Worm (Caenorhabditis elegans) whole organism, L4 larva: Measurements from ENCODE around the gene fbxc-21.

Source experiments
- D1046.2 ChIP-seq: fragments of 200-800 bp; sonication (Bioruptor generic); IDR thresholded peaks from 2 replicates; pipeline ENCODE4 v1.3.6; 2022; ENCODE audit warnings: missing genetic modification characterization, missing compliant biosample characterization
- F10B5.3 ChIP-seq: sonication (generic microtip); optimal IDR thresholded peaks from 2 replicates; lab custom pipeline; 2016; ENCODE audit warnings: mild to moderate bottlenecking, missing genetic modification characterization, missing compliant biosample characterization
- F49E8.2 ChIP-seq: sonication (generic microtip); optimal IDR thresholded peaks from 2 replicates; lab custom pipeline; 2016; ENCODE audit warnings: missing compliant biosample characterization, mild to moderate bottlenecking, missing genetic modification characterization, borderline replicate concordance
- T20F7.1 ChIP-seq: fragments of 200-800 bp; sonication (Bioruptor generic); optimal IDR thresholded peaks from 2 replicates; lab custom pipeline; 2018; ENCODE audit warnings: mild to moderate bottlenecking, missing genetic modification characterization, missing compliant biosample characterization
- aha-1 ChIP-seq: fragments of 150-350 bp; peaks from one replicate; lab custom pipeline; 2014; ENCODE audit warnings: missing biosample characterization, missing genetic modification characterization
- aly-2 ChIP-seq: sonication (generic microtip); optimal IDR thresholded peaks from 2 replicates; lab custom pipeline; 2018; ENCODE audit warnings: missing biosample characterization, missing genetic modification characterization
- daf-12 ChIP-seq: fragments of 150-350 bp; optimal IDR thresholded peaks from 2 replicates; lab custom pipeline; 2014; ENCODE audit warnings: missing biosample characterization, missing genetic modification reagents, missing genetic modification characterization
- daf-8 ChIP-seq: fragments of 200-800 bp; sonication (Bioruptor generic); IDR thresholded peaks from 2 replicates; pipeline ENCODE4 v1.3.6; 2022; ENCODE audit warnings: missing genetic modification characterization, missing compliant biosample characterization
- dmd-6 ChIP-seq: fragments of 200-800 bp; sonication (Bioruptor generic); IDR thresholded peaks from 2 replicates; pipeline ENCODE4 v1.3.6; 2022; ENCODE audit warnings: missing genetic modification reagents, missing genetic modification characterization, missing compliant biosample characterization
- dmd-8 ChIP-seq: fragments of 200-800 bp; sonication (Bioruptor generic); IDR thresholded peaks from 2 replicates; pipeline ENCODE4 v1.3.6; 2022; ENCODE audit warnings: missing genetic modification characterization, missing compliant biosample characterization
- dpl-1 ChIP-seq: fragments of 150-350 bp; optimal IDR thresholded peaks from 2 replicates; lab custom pipeline; 2014; ENCODE audit warnings: missing biosample characterization, missing genetic modification reagents, missing genetic modification characterization
- duxl-1 ChIP-seq: sonication (generic microtip); optimal IDR thresholded peaks from 2 replicates; lab custom pipeline; 2016; ENCODE audit warnings: mild to moderate bottlenecking, missing genetic modification characterization, moderate library complexity, missing compliant biosample characterization; ENCODE audit not compliant: poor library complexity
- egl-43 ChIP-seq: fragments of 200-800 bp; sonication (Bioruptor generic); IDR thresholded peaks from 2 replicates; pipeline ENCODE4 v1.3.6; 2022; ENCODE audit warnings: missing genetic modification reagents, missing genetic modification characterization, missing compliant biosample characterization
- hif-1 ChIP-seq, 2 experiments: sonication (generic microtip); optimal IDR thresholded peaks; 2 replicates each; lab custom pipeline; 2016 to 2017; ENCODE audit warnings: missing compliant biosample characterization in 2 of 2, missing genetic modification characterization in 2 of 2, missing genetic modification reagents in 2 of 2, missing genotype in 2 of 2, mild to moderate bottlenecking in 1 of 2
- hlh-30 ChIP-seq: sonication (generic microtip); optimal IDR thresholded peaks from 2 replicates; lab custom pipeline; 2017; ENCODE audit warnings: antibody characterized with exemption, mild to moderate bottlenecking, missing genetic modification characterization, missing compliant biosample characterization; ENCODE audit not compliant: insufficient read depth
- lim-7 ChIP-seq: fragments of 200-800 bp; sonication (Bioruptor generic); IDR thresholded peaks from 2 replicates; pipeline ENCODE4 v1.3.6; 2022; ENCODE audit warnings: missing genetic modification characterization, missing compliant biosample characterization
- lin-13 ChIP-seq: fragments of 150-350 bp; optimal IDR thresholded peaks from 2 replicates; lab custom pipeline; 2014; ENCODE audit warnings: missing biosample characterization, missing genetic modification reagents, missing genetic modification characterization
- nhr-25 ChIP-seq: sonication (generic microtip); optimal IDR thresholded peaks from 2 replicates; lab custom pipeline; 2017; ENCODE audit warnings: missing genetic modification characterization, mild to moderate bottlenecking, missing compliant biosample characterization, antibody characterized with exemption, moderate library complexity, borderline replicate concordance; ENCODE audit not compliant: insufficient read depth
- nhr-6 ChIP-seq: fragments of 150-350 bp; optimal IDR thresholded peaks from 2 replicates; lab custom pipeline; 2014; ENCODE audit warnings: missing biosample characterization, missing genetic modification characterization
- nhr-77 ChIP-seq: fragments of 150-350 bp; optimal IDR thresholded peaks from 2 replicates; lab custom pipeline; 2014; ENCODE audit warnings: missing biosample characterization, missing genetic modification characterization
- rbr-2 ChIP-seq: sonication (generic microtip); optimal IDR thresholded peaks from 2 replicates; lab custom pipeline; 2016; ENCODE audit warnings: missing genotype, missing genetic modification characterization, missing compliant biosample characterization
- snpc-1.2 ChIP-seq: fragments of 200-800 bp; sonication (Bioruptor generic); IDR thresholded peaks from 2 replicates; pipeline ENCODE4 v1.3.6; 2022; ENCODE audit warnings: missing genetic modification reagents, missing genetic modification characterization, missing compliant biosample characterization
- tra-1 ChIP-seq: fragments of 200-800 bp; sonication (Bioruptor generic); IDR thresholded peaks from 2 replicates; pipeline ENCODE4 v1.3.6; 2022; ENCODE audit warnings: missing genetic modification reagents, missing genetic modification characterization, missing compliant biosample characterization
- unc-39 ChIP-seq: sonication (generic microtip); optimal IDR thresholded peaks from 2 replicates; lab custom pipeline; 2017; ENCODE audit warnings: missing biosample characterization, missing genetic modification characterization
- unc-62 ChIP-seq, 3 experiments: fragments of 150-350 bp in 1 of 3; sonication (generic microtip); optimal IDR thresholded peaks in 2 of 3; peaks in 1 of 3; 1 replicate in 1 of 3; 2 replicates in 2 of 3; lab custom pipeline; 2014 to 2017; ENCODE audit warnings: missing biosample characterization in 3 of 3, missing genetic modification characterization in 3 of 3, missing genetic modification reagents in 3 of 3, missing genotype in 1 of 3
- zfp-3 ChIP-seq: fragments of 200-800 bp; sonication (Bioruptor generic); conservative IDR thresholded peaks from 2 replicates; pipeline ENCODE4 v1.3.6; 2022; ENCODE audit warnings: missing genetic modification reagents, missing genetic modification characterization, missing compliant biosample characterization

Gene fbxc-21

DNA sequence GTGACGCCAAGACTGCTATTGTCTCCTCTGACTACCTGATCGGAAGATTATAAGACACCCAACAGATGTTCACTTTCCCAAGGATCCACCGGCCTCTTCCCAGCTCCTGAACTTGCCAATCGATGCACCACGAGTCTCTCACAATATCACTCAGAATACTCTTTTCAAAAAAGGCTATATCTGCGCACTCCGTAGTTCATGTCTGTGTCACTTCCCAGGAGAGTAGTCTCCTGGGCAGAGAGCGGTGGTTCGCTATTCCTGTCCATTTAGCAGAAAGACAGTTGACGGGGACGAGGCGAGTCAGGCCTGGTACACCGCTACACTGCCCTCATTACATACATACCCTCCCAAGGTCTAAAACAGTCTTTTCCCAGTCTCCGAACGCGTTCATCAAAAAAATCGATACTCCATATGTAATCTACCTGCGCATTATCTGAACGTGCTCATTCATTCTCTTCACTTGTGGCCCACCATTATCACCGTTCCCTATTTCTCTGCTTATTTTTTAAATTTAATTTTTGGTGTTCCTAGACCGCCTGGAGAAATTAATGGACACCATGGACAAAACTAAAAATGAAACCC is 22.1 kb upstream of the fbxc-21 start, which contains the start of gene btb-6:
TSS of gene btb-6 (plus strand) at position 532 of the 582 bp plus-strand sequence.
- TF ChIP-seq zfp-3 (GFP tag; lab: Robert Waterston, UW): no peak

DNA sequence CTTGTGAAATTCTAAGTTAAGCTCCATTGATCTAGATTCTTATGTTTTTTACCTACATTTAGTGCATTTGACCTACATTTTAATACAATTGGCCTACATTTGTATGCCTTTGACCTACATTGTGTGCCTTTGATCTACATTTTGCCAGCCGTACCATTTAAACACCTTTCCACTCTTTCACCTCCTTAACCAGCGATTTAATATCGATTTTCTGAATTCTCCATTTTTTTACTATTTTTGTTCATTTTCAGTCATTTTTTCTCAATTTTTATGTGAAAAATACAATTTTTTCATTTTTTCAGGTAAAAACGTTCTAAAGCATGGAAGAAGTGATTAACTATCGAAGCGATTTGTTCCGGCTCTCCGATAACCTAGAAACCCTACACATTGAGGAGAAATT is 20.2 kb upstream of the fbxc-21 start, which contains the start of gene btb-7:
TSS of gene btb-7 (plus strand) at position 301 of the 400 bp plus-strand sequence.
- TF ChIP-seq hif-1 (tag; optimal IDR thresholded peaks at IDR 0.05; lab: Kevin White, UChicago) (no peak), nhr-6 (tag; lab: Kevin White, UChicago) (no peak), F10B5.3 (tag; lab: Kevin White, UChicago) (no peak), daf-8 (GFP tag; lab: Robert Waterston, UW) (no peak), rbr-2 (tag; lab: Kevin White, UChicago) (no peak), snpc-1.2 (GFP tag; lab: Robert Waterston, UW) (no peak), T20F7.1 (GFP tag; lab: Kevin White, UChicago) (no peak), zfp-3 (GFP tag; lab: Robert Waterston, UW) (no peak), unc-39 (no peak), lim-7 (no peak), duxl-1 (tag; lab: Kevin White, UChicago) (no peak), nhr-77 (no peak), dmd-8 (GFP tag; lab: Robert Waterston, UW) (no peak), nhr-25 (tag; lab: Kevin White, UChicago) (no peak), D1046.2 (no peak), aly-2 (no peak), daf-12 (tag; lab: Kevin White, UChicago) (no peak)

DNA sequence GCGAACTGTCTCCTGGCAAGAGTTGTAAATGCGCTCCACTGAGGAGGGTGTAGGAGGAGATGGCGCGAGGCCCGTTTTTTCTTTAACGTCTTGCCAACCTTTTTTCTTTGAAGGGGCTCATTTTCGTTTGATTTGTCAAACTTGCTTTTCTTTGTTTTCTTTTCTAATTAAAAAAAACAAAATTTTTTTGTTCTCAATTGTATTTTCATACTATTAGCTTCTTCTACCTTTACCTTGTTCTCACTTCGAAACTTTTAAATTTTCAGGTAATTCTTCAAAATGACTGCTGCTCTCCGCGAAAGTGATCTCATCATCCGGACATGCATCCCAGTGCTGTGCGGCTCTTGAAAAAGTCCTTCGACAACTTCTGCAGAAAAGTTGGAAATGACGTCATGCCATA is 17.2 kb upstream of the fbxc-21 start, which contains the start of gene fbxa-184:
TSS of gene fbxa-184 (plus strand) at position 301 of the 400 bp plus-strand sequence.
- TF ChIP-seq aha-1: peak; percentile 28
- no peak for TF ChIP-seq lin-13 (GFP tag; lab: Kevin White, UChicago)

DNA sequence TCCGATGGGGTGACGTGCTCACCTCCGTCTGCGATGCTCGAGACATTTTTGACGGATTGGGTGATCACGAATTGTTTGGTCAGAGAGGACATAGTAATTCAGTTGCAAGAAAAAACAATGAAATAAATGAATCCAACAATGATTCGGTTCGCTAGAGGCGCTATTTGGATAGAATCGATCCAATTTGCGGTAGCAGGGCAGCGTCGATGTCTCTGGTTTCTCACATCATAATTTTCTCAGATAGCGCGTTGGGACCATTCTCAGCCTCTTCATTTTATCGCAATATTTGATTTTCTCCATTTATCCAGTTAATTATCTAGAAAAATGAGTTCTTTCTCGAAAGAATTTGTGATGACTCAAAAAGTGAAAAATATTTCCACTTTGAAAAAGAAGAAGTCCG is 13.7 kb upstream of the fbxc-21 start, which contains the start of gene sdz-18:
TSS of gene sdz-18 (minus strand) at position 101 of the 400 bp plus-strand sequence.
- TF ChIP-seq nhr-6 (tag; lab: Kevin White, UChicago) (no peak), unc-62 (GFP tag; optimal IDR thresholded peaks at IDR 0.05 in 1 of 2; lab: Kevin White, UChicago) (no peak), unc-62 (tag; optimal IDR thresholded peaks at IDR 0.05; lab: Kevin White, UChicago) (no peak), duxl-1 (tag; lab: Kevin White, UChicago) (no peak), daf-8 (GFP tag; lab: Robert Waterston, UW) (no peak), aha-1 (peak; percentile 44)
- TF ChIP-seq, all 104 proteins: peak for 1

DNA sequence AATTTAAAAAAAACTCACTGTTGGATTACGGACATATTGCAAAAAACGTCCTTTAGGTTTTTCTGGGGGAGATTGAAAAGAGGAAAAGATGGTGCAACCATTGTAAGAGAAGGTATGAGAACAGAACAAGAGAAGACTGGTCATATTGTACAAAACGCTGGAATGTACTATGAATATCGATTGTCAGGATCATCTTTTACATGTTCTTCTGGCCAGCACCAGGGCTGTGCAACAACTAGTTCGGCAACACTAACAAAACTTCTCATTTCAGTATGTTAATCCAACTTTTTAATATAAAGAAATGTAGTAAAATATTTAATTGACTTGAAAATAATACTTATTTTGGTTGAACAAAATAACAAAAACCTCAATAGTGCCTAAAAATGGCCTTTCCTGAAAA is 10.6 kb upstream of the fbxc-21 start, which contains the start of gene fbxb-47:
TSS of gene fbxb-47 (minus strand) at position 101 of the 400 bp plus-strand sequence.
- TF ChIP-seq egl-43 (GFP tag; lab: Robert Waterston, UW) (no peak), aly-2 (no peak), hlh-30 (tag; lab: Kevin White, UChicago) (no peak), dpl-1 (GFP tag; lab: Kevin White, UChicago) (no peak), aha-1 (no peak), lin-13 (GFP tag; lab: Kevin White, UChicago) (no peak), duxl-1 (tag; lab: Kevin White, UChicago) (no peak), dmd-6 (no peak), tra-1 (no peak), F49E8.2 (tag; lab: Kevin White, UChicago) (no peak)

DNA sequence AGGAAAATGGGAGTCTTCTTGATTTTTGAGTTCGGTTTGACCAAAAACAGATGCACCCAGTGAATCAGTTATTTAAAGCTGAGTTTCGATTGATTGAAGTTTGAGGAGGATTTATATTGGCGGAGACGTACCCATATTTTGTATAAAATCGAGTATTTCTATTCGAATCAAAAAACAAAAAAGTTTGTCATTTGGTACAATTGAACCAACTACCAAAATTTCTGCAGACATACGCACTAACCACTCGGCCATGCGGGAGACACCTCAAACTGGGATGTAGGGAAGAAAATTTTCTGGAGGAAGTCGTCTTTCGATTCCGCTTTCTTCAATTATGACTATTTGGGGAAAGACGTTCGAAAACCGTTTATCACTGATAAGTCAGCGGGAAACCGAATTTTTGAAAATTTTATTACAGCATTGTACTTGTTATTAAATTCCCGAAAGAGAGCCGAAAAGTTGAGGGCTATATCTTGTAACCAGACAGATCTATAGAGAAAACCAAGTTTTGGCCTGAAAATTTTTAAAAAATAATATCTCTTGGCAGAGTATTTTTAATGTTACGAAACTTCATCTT is 7.9 kb upstream of the fbxc-21 start:
- TF ChIP-seq dmd-8 (GFP tag; lab: Robert Waterston, UW): 0 out of 2 replicates have a peak, but pooled peaks have one; percentile 48
